Worm (Caenorhabditis elegans): ENCODE data around the gene Y53F4B.11.
"Not testable (repeated sequence)": the region's sequence is repeated elsewhere in the genome, so short reads cannot be mapped to it uniquely, and the experiment has no call there.

- not testable (repeated sequence) for TF ChIP-seq nhr-11 (tag; optimal IDR thresholded peaks at IDR 0.05); xbp-1 (tag; optimal IDR thresholded peaks at IDR 0.05); blmp-1 (tag; optimal IDR thresholded peaks at IDR 0.05); mab-9 (GFP tag; IDR thresholded peaks at IDR 0.05); alr-1 (tag; optimal IDR thresholded peaks at IDR 0.05; ENCODE audit: borderline replicate concordance); unc-86 (tag; optimal IDR thresholded peaks at IDR 0.05)
Measured at ce11 chrII:14988171-14988570, 22.4 kb upstream of the Y53F4B.11 start, which contains the start of gene Y53F4B.43.

Measured in whole organism, L1 larva.